Fruit fly (Drosophila melanogaster): Measurements from ENCODE around the gene U2af38.

The U2af38 gene

dm6 chr2L:297480-298284 lies 3.2 kb upstream of the U2af38 start, which contains the start of gene Pi3K21B (continued):
- TF ChIP-seq sens-2 (GFP tag; IDR thresholded peaks at IDR 0.05) (peak; percentile 59; the same call in 1 of the 2 replicates), CG6254 (GFP tag; optimal IDR thresholded peaks at IDR 0.05) (peak; percentile 77), tx (GFP tag; optimal IDR thresholded peaks at IDR 0.05) (peak; percentile 90), sens (GFP tag) (peak; percentile 96), Sin3A (optimal IDR thresholded peaks at IDR 0.05) (peak; percentile 77), ftz-f1 (GFP tag; optimal IDR thresholded peaks at IDR 0.05) (peak; percentile 33), scrt (GFP tag; optimal IDR thresholded peaks at IDR 0.05) (peak; percentile 70), Hmx (GFP tag; optimal IDR thresholded peaks at IDR 0.05) (peak; percentile 58), mld (GFP tag; IDR thresholded peaks at IDR 0.05; ENCODE audit: partially characterized antibody) (no peak), E2f1 (GFP tag; IDR thresholded peaks at IDR 0.05) (peak; percentile 75), Jarid2 (GFP tag; optimal IDR thresholded peaks at IDR 0.05) (peak; percentile 59), ham (GFP tag; IDR thresholded peaks at IDR 0.05) (peak; percentile 83), ind (GFP tag; optimal IDR thresholded peaks at IDR 0.05) (peak; percentile 92), Stat92E (GFP tag; optimal IDR thresholded peaks at IDR 0.05) (no peak), chn (GFP tag; optimal IDR thresholded peaks at IDR 0.05) (peak; percentile 91), CG17829 (tag; optimal IDR thresholded peaks at IDR 0.05) (peak; percentile 89), CG3281 (GFP tag; optimal IDR thresholded peaks at IDR 0.05) (peak; percentile 94), Tbp (GFP tag; optimal IDR thresholded peaks at IDR 0.05) (no peak), slbo (GFP tag; IDR thresholded peaks at IDR 0.05) (peak; percentile 96), TFAM (GFP tag; optimal IDR thresholded peaks at IDR 0.05) (no peak), Fer2 (tag; optimal IDR thresholded peaks at IDR 0.05) (peak; percentile 88), lola (GFP tag; optimal IDR thresholded peaks at IDR 0.05) (peak in 1 of 3 experiments; percentile 90), HHEX (GFP tag; optimal IDR thresholded peaks at IDR 0.05) (peak; percentile 85), CG4424 (GFP tag; optimal IDR thresholded peaks at IDR 0.05) (peak; percentile 89), CHES-1-like (GFP tag; optimal IDR thresholded peaks at IDR 0.05) (peak; percentile 87), Kr (GFP tag; optimal IDR thresholded peaks at IDR 0.05) (no peak), NC2α (GFP tag; optimal IDR thresholded peaks at IDR 0.05) (peak; percentile 75), Awh (GFP tag; IDR thresholded peaks at IDR 0.05) (0 out of 2 replicates have a peak, but pooled peaks have one; percentile 51), ems (GFP tag; optimal IDR thresholded peaks at IDR 0.05) (peak; percentile 93), MBD-R2 (GFP tag; IDR thresholded peaks at IDR 0.05) (peak; percentile 76; the same call in 1 of the 2 replicates), CG5180 (GFP tag; optimal IDR thresholded peaks at IDR 0.05) (peak; percentile 69), crp (GFP tag; optimal IDR thresholded peaks at IDR 0.05) (peak in 1 of 2 experiments; percentile 31), Optix (GFP tag; IDR thresholded peaks at IDR 0.05) (peak; percentile 59; the same call in 1 of the 3 replicates), CG31224 (GFP tag; IDR thresholded peaks at IDR 0.05) (peak; percentile 67), fd64A (GFP tag; optimal IDR thresholded peaks at IDR 0.05) (no peak), CG4707 (GFP tag; optimal IDR thresholded peaks at IDR 0.05) (peak; percentile 37), CG34376 (GFP tag; optimal IDR thresholded peaks at IDR 0.05) (peak; percentile 85), gce (GFP tag; IDR thresholded peaks at IDR 0.05) (0 out of 3 replicates have a peak, but pooled peaks have one; percentile 63), Mes4 (GFP tag; optimal IDR thresholded peaks at IDR 0.05) (peak; percentile 80), nerfin-1 (tag; optimal IDR thresholded peaks at IDR 0.05) (peak; percentile 82), CG1603 (tag; optimal IDR thresholded peaks at IDR 0.05) (peak; percentile 85), CG16815 (GFP tag; optimal IDR thresholded peaks at IDR 0.05) (peak; percentile 89), ken (GFP tag; IDR thresholded peaks at IDR 0.05) (peak; percentile 93), bbx (GFP tag; IDR thresholded peaks at IDR 0.05; ENCODE audit: partially characterized antibody) (peak; percentile 54), Lpt (GFP tag; optimal IDR thresholded peaks at IDR 0.05) (no peak), bsh (GFP tag; optimal IDR thresholded peaks at IDR 0.05) (peak; percentile 49 to 84), gsb (GFP tag; IDR thresholded peaks at IDR 0.05) (0 out of 2 replicates have a peak, but pooled peaks have one; percentile 38), zen (tag; optimal IDR thresholded peaks at IDR 0.05) (peak; percentile 91)
